Fruit fly (Drosophila melanogaster): Measurements from ENCODE around the gene Tpl94D.

DNA sequence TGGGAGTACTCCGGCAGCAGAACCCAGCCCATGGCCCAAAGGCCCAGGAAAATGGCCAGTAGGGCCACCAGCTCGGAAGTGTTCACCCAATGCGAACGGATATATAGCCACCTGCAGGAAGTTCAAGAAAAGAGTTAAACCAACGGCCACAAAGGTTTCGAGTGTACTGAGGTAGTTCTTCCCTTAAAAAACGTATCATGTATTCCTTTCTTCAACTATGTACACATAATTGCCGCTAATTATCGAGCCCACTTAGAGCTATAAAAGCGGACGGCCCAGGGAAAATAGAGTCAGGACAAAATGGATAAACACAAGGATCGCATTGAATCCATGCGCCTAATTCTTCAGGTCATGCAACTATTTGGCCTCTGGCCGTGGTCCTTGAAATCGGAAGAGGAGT lies 20.9 kb downstream of the Tpl94D start, which contains the start of gene Or94a:
- TF ChIP-seq bab1 (GFP tag; optimal IDR thresholded peaks at IDR 0.05) (no peak), Hr96 (GFP tag; optimal IDR thresholded peaks at IDR 0.05) (no peak), kay (GFP tag; ENCODE audit: borderline replicate concordance) (no peak), toe (GFP tag; optimal IDR thresholded peaks at IDR 0.05) (no peak), CG33017 (tag; optimal IDR thresholded peaks at IDR 0.05) (no peak), ovo (GFP tag; optimal IDR thresholded peaks at IDR 0.05) (no peak), tj (GFP tag; optimal IDR thresholded peaks at IDR 0.05) (no peak), cic (GFP tag; optimal IDR thresholded peaks at IDR 0.05) (no peak)

Data from whole organism, adult.